Worm (Caenorhabditis elegans) whole organism, L4/young adult: Measurements from ENCODE around the gene C46G7.5.
"Not testable (repeated sequence)": the region's sequence is repeated elsewhere in the genome, so short reads cannot be mapped to it uniquely, and the experiment has no call there.

Experiments used
- W03F9.2 ChIP-seq: fragments of 150-350 bp; optimal IDR thresholded peaks from 2 replicates; lab custom pipeline; 2014; ENCODE audit warnings: missing biosample characterization, missing genetic modification characterization
- dao-5 ChIP-seq: sonication (generic microtip); optimal IDR thresholded peaks from 2 replicates; lab custom pipeline; 2016; ENCODE audit warnings: missing genotype, missing genetic modification characterization, moderate library complexity, missing compliant biosample characterization
- him-1 ChIP-seq: sonication (generic microtip); optimal IDR thresholded peaks from 2 replicates; lab custom pipeline; 2016; ENCODE audit warnings: missing genotype, missing genetic modification reagents, missing genetic modification characterization, missing compliant biosample characterization

C46G7.5 gene

ce11 chrIV:6011545-6011944 is at the start of gene C46G7.5:
Gene C46G7.5, minus strand, starts transcription at chrIV:6011645.
- TF ChIP-seq dao-5 (tag; lab: Kevin White, UChicago) (no peak), him-1 (tag; lab: Kevin White, UChicago) (no peak), W03F9.2 (tag; lab: Kevin White, UChicago) (no peak)

ce11 chrIV:6060912-6061311 is 49.5 kb upstream of the C46G7.5 start:
- TF ChIP-seq dao-5 (tag; lab: Kevin White, UChicago) (no peak), him-1 (tag; lab: Kevin White, UChicago) (peak; percentile 53)

- TF ChIP-seq him-1 (tag; lab: Kevin White, UChicago) (no peak), dao-5 (tag; lab: Kevin White, UChicago) (no peak)
Measured at ce11 chrIV:6059702-6060101, 48.3 kb upstream of the C46G7.5 start.

ce11 chrIV:6054833-6055232 is 43.4 kb upstream of the C46G7.5 start:
- TF ChIP-seq dao-5 (tag; lab: Kevin White, UChicago) (no peak), him-1 (tag; lab: Kevin White, UChicago) (no peak), W03F9.2 (tag; lab: Kevin White, UChicago) (no peak)

- TF ChIP-seq him-1 (tag; lab: Kevin White, UChicago) (no peak), W03F9.2 (tag; lab: Kevin White, UChicago) (no peak), dao-5 (tag; lab: Kevin White, UChicago) (no peak)
Measured at ce11 chrIV:6053436-6053835, 42.0 kb upstream of the C46G7.5 start.

- TF ChIP-seq dao-5 (tag; lab: Kevin White, UChicago) (no peak), W03F9.2 (tag; lab: Kevin White, UChicago) (no peak), him-1 (tag; lab: Kevin White, UChicago) (no peak)
Measured at ce11 chrIV:6051884-6052283, 40.4 kb upstream of the C46G7.5 start.

- TF ChIP-seq W03F9.2 (tag; lab: Kevin White, UChicago) (no peak), him-1 (tag; lab: Kevin White, UChicago) (no peak), dao-5 (tag; lab: Kevin White, UChicago) (no peak)
Measured at ce11 chrIV:6049062-6049461, 37.6 kb upstream of the C46G7.5 start.

- TF ChIP-seq him-1 (tag; lab: Kevin White, UChicago) = no peak
- no peak for TF ChIP-seq W03F9.2 (tag; lab: Kevin White, UChicago)
- TF ChIP-seq dao-5 (tag; lab: Kevin White, UChicago) = no peak
Measured at ce11 chrIV:6048462-6048861, 37.0 kb upstream of the C46G7.5 start.

ce11 chrIV:6047164-6047727 is 35.8 kb upstream of the C46G7.5 start:
- TF ChIP-seq W03F9.2 (tag; lab: Kevin White, UChicago) (no peak), dao-5 (tag; lab: Kevin White, UChicago) (no peak), him-1 (tag; lab: Kevin White, UChicago) (no peak)

ce11 chrIV:6040676-6041075 is 29.2 kb upstream of the C46G7.5 start, which contains the start of gene kcc-2:
Gene kcc-2, plus strand, starts transcription at chrIV:6040976.
- TF ChIP-seq him-1 (tag; lab: Kevin White, UChicago) = no peak
- no peak for TF ChIP-seq dao-5 (tag; lab: Kevin White, UChicago)
- TF ChIP-seq W03F9.2 (tag; lab: Kevin White, UChicago) = no peak

- no peak for TF ChIP-seq dao-5 (tag; lab: Kevin White, UChicago)
- TF ChIP-seq him-1 (tag; lab: Kevin White, UChicago) = no peak
- TF ChIP-seq W03F9.2 (tag; lab: Kevin White, UChicago) = no peak
Measured at ce11 chrIV:6035113-6035512, 23.7 kb upstream of the C46G7.5 start.

ce11 chrIV:6033539-6033938 is 22.1 kb upstream of the C46G7.5 start, which contains the start of gene pqn-22:
Gene pqn-22, minus strand, starts transcription at chrIV:6033639.
- TF ChIP-seq him-1, dao-5, W03F9.2 (tag; lab: Kevin White, UChicago): not testable (repeated sequence)

- TF ChIP-seq dao-5 (tag; lab: Kevin White, UChicago) = no peak
- no peak for TF ChIP-seq W03F9.2 (tag; lab: Kevin White, UChicago)
- no peak for TF ChIP-seq him-1 (tag; lab: Kevin White, UChicago)
Measured at ce11 chrIV:6032413-6032812, 21.0 kb upstream of the C46G7.5 start.

ce11 chrIV:6017664-6018063 is 6.2 kb upstream of the C46G7.5 start, which contains the start of gene C46G7.1:
Gene C46G7.1, plus strand, starts transcription at chrIV:6018003.
- TF ChIP-seq W03F9.2 (tag; lab: Kevin White, UChicago) (no peak), him-1 (tag; lab: Kevin White, UChicago) (no peak), dao-5 (tag; lab: Kevin White, UChicago) (no peak)
